Worm (Caenorhabditis elegans): ENCODE measurements around the gene mrps-22.

DNA sequence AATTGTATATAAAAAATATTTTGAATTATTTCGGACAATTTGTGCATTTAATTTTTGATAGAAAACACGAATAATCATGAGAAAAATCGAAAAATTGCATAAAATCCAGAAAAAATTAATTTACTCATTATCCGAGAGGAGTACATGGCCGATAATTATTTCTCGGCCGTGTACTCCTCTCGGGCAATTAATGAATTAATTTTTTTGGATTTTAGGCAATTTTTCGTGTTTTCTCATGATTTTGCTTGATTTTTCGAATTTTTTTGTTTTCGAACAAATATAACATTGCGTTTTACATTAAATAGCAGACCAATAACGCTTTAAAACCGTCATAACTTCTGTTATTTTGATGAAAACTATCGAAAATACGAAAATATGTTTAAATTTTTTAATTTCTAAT, 44.4 kb upstream of the mrps-22 start:
- TF ChIP-seq nhr-237 (tag; optimal IDR thresholded peaks at IDR 0.05) (no peak), nhr-76 (tag; optimal IDR thresholded peaks at IDR 0.05) (no peak), nhr-12 (tag; optimal IDR thresholded peaks at IDR 0.05) (no peak)
